Fruit fly (Drosophila melanogaster) whole organism, prepupa: ENCODE data around the gene Cpr62Bb.
A peak's percentile ranks its signal among the peaks of the same experiment; 100 is the strongest.

Source experiments
- Blimp-1 ChIP-seq: fragments of 200-800 bp; sonication (Bioruptor generic); optimal IDR thresholded peaks from 3 replicates; lab custom pipeline; 2017; ENCODE audit warnings: missing biosample characterization, missing genetic modification characterization, mild to moderate bottlenecking, moderate library complexity, missing genetic modification reagents
- CG10631 ChIP-seq: fragments of 200-800 bp; sonication (Bioruptor generic); optimal IDR thresholded peaks from 2 replicates; lab custom pipeline; 2016; ENCODE audit warnings: missing biosample characterization, missing genetic modification characterization
- CG10669 ChIP-seq: fragments of 200-800 bp; sonication (Bioruptor generic); optimal IDR thresholded peaks from 3 replicates; lab custom pipeline; 2018; ENCODE audit warnings: missing biosample characterization, mild to moderate bottlenecking, missing genetic modification characterization, moderate library complexity
- CG11294 ChIP-seq: fragments of 200-800 bp; sonication (Bioruptor generic); IDR thresholded peaks from 2 replicates; pipeline ENCODE4 v1.3.6; 2022; ENCODE audit warnings: missing biosample characterization, missing genetic modification characterization
- CG11762 ChIP-seq: fragments of 200-800 bp; sonication (Bioruptor generic); optimal IDR thresholded peaks from 3 replicates; lab custom pipeline; 2016; ENCODE audit warnings: missing biosample characterization, missing genetic modification characterization; ENCODE audit not compliant: insufficient read depth
- CG11902 ChIP-seq: fragments of 200-800 bp; sonication (Bioruptor generic); optimal IDR thresholded peaks from 3 replicates; lab custom pipeline; 2016; ENCODE audit warnings: missing biosample characterization, missing genetic modification characterization
- CG1621 ChIP-seq: fragments of 200-800 bp; sonication (Bioruptor generic); optimal IDR thresholded peaks from 3 replicates; lab custom pipeline; 2018; ENCODE audit warnings: missing biosample characterization, mild to moderate bottlenecking, missing genetic modification characterization
- CG16779 ChIP-seq: fragments of 200-800 bp; sonication (Bioruptor generic); optimal IDR thresholded peaks from 3 replicates; lab custom pipeline; 2017; ENCODE audit warnings: missing biosample characterization, mild to moderate bottlenecking, missing genetic modification characterization
- CG3032 ChIP-seq: fragments of 200-800 bp; optimal IDR thresholded peaks from 2 replicates; lab custom pipeline; 2019; ENCODE audit warnings: missing biosample characterization, mild to moderate bottlenecking, missing genetic modification characterization, moderate library complexity
- CG31627 ChIP-seq: fragments of 200-800 bp; sonication (Bioruptor generic); optimal IDR thresholded peaks from 3 replicates; lab custom pipeline; 2016; ENCODE audit warnings: missing biosample characterization, missing genetic modification characterization
- CG32006 ChIP-seq: fragments of 200-800 bp; sonication (Bioruptor generic); optimal IDR thresholded peaks from 3 replicates; lab custom pipeline; 2017; ENCODE audit warnings: missing biosample characterization, mild to moderate bottlenecking, missing genetic modification characterization
- CG34406 ChIP-seq: fragments of 200-800 bp; sonication (Bioruptor generic); optimal IDR thresholded peaks from 3 replicates; lab custom pipeline; 2016; ENCODE audit warnings: missing biosample characterization, missing genetic modification characterization
- CG3919 ChIP-seq: fragments of 200-800 bp; sonication (Bioruptor generic); optimal IDR thresholded peaks from 3 replicates; lab custom pipeline; 2016; ENCODE audit warnings: missing biosample characterization, missing genetic modification characterization
- CG4318 ChIP-seq: fragments of 200-800 bp; sonication (Bioruptor generic); optimal IDR thresholded peaks from 3 replicates; lab custom pipeline; 2017; ENCODE audit warnings: missing biosample characterization, mild to moderate bottlenecking, missing genetic modification characterization
- CG6163 ChIP-seq: fragments of 200-800 bp; sonication (Bioruptor generic); IDR thresholded peaks from 3 replicates; pipeline ENCODE4 v1.3.6; 2022; ENCODE audit warnings: missing biosample characterization, missing genetic modification characterization
- CG6276 ChIP-seq: fragments of 200-800 bp; sonication (Bioruptor generic); optimal IDR thresholded peaks from 2 replicates; lab custom pipeline; 2017; ENCODE audit warnings: missing biosample characterization, mild to moderate bottlenecking, missing genetic modification characterization
- CG6792 ChIP-seq: fragments of 200-800 bp; sonication (Bioruptor generic); optimal IDR thresholded peaks from 3 replicates; lab custom pipeline; 2016; ENCODE audit warnings: missing biosample characterization, missing genetic modification characterization
- CG6808 ChIP-seq: fragments of 200-800 bp; sonication (Bioruptor generic); optimal IDR thresholded peaks from 3 replicates; lab custom pipeline; 2017; ENCODE audit warnings: missing biosample characterization, missing genetic modification characterization, mild to moderate bottlenecking, moderate library complexity, missing genetic modification reagents
- CG6854 ChIP-seq: fragments of 200-800 bp; sonication (Bioruptor generic); optimal IDR thresholded peaks from 2 replicates; lab custom pipeline; 2017; ENCODE audit warnings: missing biosample characterization, mild to moderate bottlenecking, missing genetic modification characterization
- CG8119 ChIP-seq: fragments of 200-800 bp; sonication (Bioruptor generic); IDR thresholded peaks from 3 replicates; pipeline ENCODE4 v1.3.6; 2022; ENCODE audit warnings: missing biosample characterization, missing genetic modification characterization
- CG8632 ChIP-seq: fragments of 200-800 bp; sonication (Bioruptor generic); optimal IDR thresholded peaks from 3 replicates; lab custom pipeline; 2016; ENCODE audit warnings: missing biosample characterization, missing genetic modification characterization
- CG9139 ChIP-seq: fragments of 200-800 bp; sonication (Bioruptor generic); optimal IDR thresholded peaks from 3 replicates; lab custom pipeline; 2017; ENCODE audit warnings: missing biosample characterization, mild to moderate bottlenecking, missing genetic modification characterization
- Eip75B ChIP-seq: fragments of 200-800 bp; sonication (Bioruptor generic); optimal IDR thresholded peaks from 3 replicates; lab custom pipeline; 2016; ENCODE audit warnings: missing biosample characterization, missing genetic modification characterization
- Eip78C ChIP-seq: fragments of 200-800 bp; sonication (Bioruptor generic); peaks from one replicate; lab custom pipeline; 2016; ENCODE audit warnings: missing biosample characterization, missing genetic modification characterization
- Eip93F ChIP-seq: fragments of 200-800 bp; sonication (Bioruptor generic); optimal IDR thresholded peaks from 2 replicates; lab custom pipeline; 2016; ENCODE audit warnings: missing biosample characterization, mild to moderate bottlenecking, missing genetic modification characterization
- Ets96B ChIP-seq: fragments of 200-800 bp; optimal IDR thresholded peaks from 2 replicates; lab custom pipeline; 2019; ENCODE audit warnings: missing biosample characterization, mild to moderate bottlenecking, missing genetic modification characterization, moderate library complexity
- Hr39 ChIP-seq: fragments of 200-800 bp; sonication (Bioruptor generic); optimal IDR thresholded peaks from 2 replicates; lab custom pipeline; 2016; ENCODE audit warnings: missing biosample characterization, missing genetic modification characterization
- Smox ChIP-seq: fragments of 200-800 bp; sonication (Bioruptor generic); optimal IDR thresholded peaks from 3 replicates; lab custom pipeline; 2016; ENCODE audit warnings: missing biosample characterization, missing genetic modification characterization
- Sox15 ChIP-seq: fragments of 200-800 bp; sonication (Bioruptor generic); optimal IDR thresholded peaks from 3 replicates; lab custom pipeline; 2016; ENCODE audit warnings: missing biosample characterization, missing genetic modification characterization
- achi ChIP-seq: fragments of 200-800 bp; sonication (Bioruptor generic); optimal IDR thresholded peaks from 3 replicates; lab custom pipeline; 2016; ENCODE audit warnings: missing biosample characterization, missing genetic modification characterization
- acj6 ChIP-seq: fragments of 200-800 bp; sonication (Bioruptor generic); optimal IDR thresholded peaks from 3 replicates; lab custom pipeline; 2016; ENCODE audit warnings: missing biosample characterization, missing genetic modification characterization
- cyc ChIP-seq: fragments of 200-800 bp; sonication (Bioruptor generic); optimal IDR thresholded peaks from 3 replicates; lab custom pipeline; 2016; ENCODE audit warnings: missing biosample characterization, missing genetic modification characterization
- dac ChIP-seq: fragments of 200-800 bp; sonication (Bioruptor generic); optimal IDR thresholded peaks from 2 replicates; lab custom pipeline; 2017; ENCODE audit warnings: missing biosample characterization, mild to moderate bottlenecking, missing genetic modification characterization
- dsx ChIP-seq: fragments of 200-800 bp; optimal IDR thresholded peaks from 3 replicates; lab custom pipeline; 2019; ENCODE audit warnings: missing biosample characterization, mild to moderate bottlenecking, missing genetic modification characterization, moderate library complexity; ENCODE audit not compliant: poor library complexity, severe bottlenecking
- eg ChIP-seq: fragments of 200-800 bp; sonication (Bioruptor generic); IDR thresholded peaks from 3 replicates; pipeline ENCODE4 v1.3.6; 2022; ENCODE audit warnings: missing biosample characterization, missing genetic modification characterization
- esn ChIP-seq: fragments of 200-800 bp; sonication (Bioruptor generic); optimal IDR thresholded peaks from 2 replicates; lab custom pipeline; 2016; ENCODE audit warnings: missing biosample characterization, mild to moderate bottlenecking, missing genetic modification characterization, moderate library complexity
- lz ChIP-seq: fragments of 200-800 bp; sonication (Bioruptor generic); optimal IDR thresholded peaks from 3 replicates; lab custom pipeline; 2016; ENCODE audit warnings: missing biosample characterization, missing genetic modification characterization
- pdm3 ChIP-seq: fragments of 200-800 bp; sonication (Bioruptor generic); optimal IDR thresholded peaks from 3 replicates; lab custom pipeline; 2016; ENCODE audit warnings: missing biosample characterization, missing genetic modification characterization
- salr ChIP-seq, 2 experiments: fragments of 200-800 bp; sonication (Bioruptor generic); optimal IDR thresholded peaks; 3 replicates each; lab custom pipeline; 2016 to 2018; ENCODE audit warnings: missing biosample characterization in 2 of 2, missing genetic modification characterization in 2 of 2, mild to moderate bottlenecking in 1 of 2
- svp ChIP-seq: fragments of 200-800 bp; sonication (Bioruptor generic); peaks from one replicate; lab custom pipeline; 2016; ENCODE audit warnings: missing biosample characterization, missing genetic modification characterization
- topi ChIP-seq: fragments of 200-800 bp; sonication (Bioruptor generic); optimal IDR thresholded peaks from 3 replicates; lab custom pipeline; 2016; ENCODE audit warnings: missing biosample characterization, missing genetic modification characterization

Cpr62Bb gene

DNA sequence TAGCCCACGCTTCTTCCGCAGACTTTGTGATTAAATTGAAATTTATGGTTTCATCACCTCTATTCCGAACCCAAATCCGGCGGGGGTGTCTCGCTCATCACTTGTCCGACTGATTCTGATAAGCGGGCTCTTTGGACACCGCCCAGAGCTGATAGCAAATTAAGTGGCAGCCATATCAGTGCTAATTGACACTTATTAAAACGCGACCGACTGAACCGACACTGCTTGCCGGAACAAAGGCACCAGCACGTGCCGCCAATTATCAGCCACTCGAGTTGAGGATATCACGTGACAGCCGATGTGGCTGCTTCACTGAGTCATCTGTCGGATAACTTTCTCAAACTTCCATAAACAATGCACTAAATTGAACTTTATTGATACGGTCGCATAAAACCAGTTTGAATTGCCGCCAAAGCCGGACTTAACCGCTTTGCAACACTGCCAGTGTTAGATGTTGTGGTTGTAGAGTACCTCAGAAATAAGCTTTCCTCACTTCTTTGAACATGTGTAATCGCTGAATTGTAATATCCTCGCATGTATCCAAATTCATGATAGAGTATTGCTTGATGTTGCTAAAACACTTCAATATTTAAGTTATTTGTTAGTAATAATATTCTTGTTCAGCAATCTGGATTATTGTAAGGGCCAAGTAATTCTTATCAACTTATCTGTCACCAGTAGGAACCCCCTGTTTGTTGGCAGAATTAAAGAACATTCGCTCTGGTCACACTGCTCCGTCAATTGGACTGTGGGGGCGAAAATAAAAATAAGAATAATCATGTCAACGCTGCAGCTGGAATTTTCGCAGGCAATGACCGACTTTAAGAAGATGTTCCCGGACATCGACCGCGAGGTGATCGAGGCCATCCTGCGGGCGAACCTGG is 21.7 kb upstream of the Cpr62Bb start, which contains the start of gene CG12024 (continued):
- TF ChIP-seq dsx (no peak), Smox (GFP tag; lab: Kevin White, UChicago) (peak; percentile 58), CG32006 (peak; percentile 71), lz (GFP tag; lab: Kevin White, UChicago) (peak; percentile 69), topi (GFP tag; lab: Kevin White, UChicago) (peak; percentile 61), CG11762 (GFP tag; lab: Kevin White, UChicago) (peak; percentile 9), CG10631 (peak; percentile 69), Ets96B (tag; lab: Kevin White, UChicago) (peak; percentile 22), Eip75B (GFP tag; lab: Kevin White, UChicago) (peak; percentile 70), CG9139 (no peak), CG11902 (GFP tag; lab: Kevin White, UChicago) (peak; percentile 56), esn (GFP tag; lab: Kevin White, UChicago) (peak; percentile 66), Hr39 (GFP tag; lab: Kevin White, UChicago) (peak; percentile 76), cyc (GFP tag; lab: Kevin White, UChicago) (peak; percentile 62), pdm3 (peak; percentile 76), CG6163 (no peak), CG8632 (GFP tag; lab: Kevin White, UChicago) (no peak), salr (GFP tag; optimal IDR thresholded peaks at IDR 0.05; lab: Kevin White, UChicago) (no peak), Eip78C (peak; percentile 88), achi (GFP tag; lab: Kevin White, UChicago) (peak; percentile 73), CG4318 (GFP tag; lab: Kevin White, UChicago) (peak; percentile 46), CG6792 (GFP tag; lab: Kevin White, UChicago) (no peak), CG8119 (GFP tag; lab: Robert Waterston, UW) (no peak), CG6854 (GFP tag; lab: Kevin White, UChicago) (no peak), CG3032 (peak; percentile 66), CG16779 (tag; lab: Kevin White, UChicago) (no peak), Blimp-1 (GFP tag; lab: Kevin White, UChicago) (no peak), CG6808 (GFP tag; lab: Kevin White, UChicago) (peak; percentile 15), Sox15 (GFP tag; lab: Kevin White, UChicago) (peak; percentile 42), svp (peak; percentile 96), Eip93F (no peak)

DNA sequence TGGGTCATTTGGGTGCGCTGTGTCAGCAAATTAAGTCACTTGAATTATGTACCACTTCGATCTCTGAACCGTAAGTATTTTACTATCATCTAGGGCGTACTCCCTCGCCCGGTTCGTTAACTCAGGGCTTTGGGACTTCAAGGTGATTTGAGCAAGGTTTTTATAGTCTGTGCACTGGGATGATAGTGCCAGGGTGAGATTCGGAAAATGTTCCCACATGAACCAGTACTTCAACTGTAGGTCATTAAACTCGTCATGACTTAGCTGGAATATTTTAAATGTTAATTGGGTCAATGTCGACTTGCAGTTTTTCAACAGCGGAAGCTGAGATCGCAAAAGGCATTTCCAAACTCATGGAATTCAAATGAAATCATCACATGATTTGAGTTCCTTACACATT is 20.5 kb upstream of the Cpr62Bb start, which contains the start of gene CNMa:
Gene CNMa (minus strand): TSS at position 101 of the 400 bp plus-strand sequence.
- TF ChIP-seq CG34406 (no peak), svp (peak; percentile 36)

dm6 chr3L:1853277-1853676 is 18.3 kb upstream of the Cpr62Bb start:
- TF ChIP-seq svp (peak; percentile 96), CG6276 (GFP tag; lab: Kevin White, UChicago) (no peak), dac (no peak)

DNA sequence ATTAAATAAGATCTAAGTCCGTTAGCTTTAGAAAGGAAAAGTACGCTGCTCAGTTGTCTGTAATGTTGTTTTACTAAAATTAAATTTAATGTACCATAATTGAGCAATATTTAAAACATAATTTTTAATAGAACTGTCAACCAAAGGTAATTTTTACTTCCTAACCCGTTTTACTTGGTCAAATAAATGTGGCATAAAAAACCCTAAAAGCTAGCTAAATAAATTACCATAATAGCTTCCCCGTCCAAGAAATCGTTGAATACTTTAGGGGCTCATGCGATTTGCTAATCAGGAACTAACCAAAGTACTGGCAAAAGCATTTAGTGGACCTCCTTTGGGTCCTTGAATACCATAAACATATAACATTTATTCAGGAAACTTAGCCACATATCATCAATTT is 15.5 kb upstream of the Cpr62Bb start:
- TF ChIP-seq lz (GFP tag; lab: Kevin White, UChicago) (no peak), CG32006 (no peak), CG31627 (GFP tag; lab: Kevin White, UChicago) (no peak), CG10669 (GFP tag; lab: Kevin White, UChicago) (no peak), CG1621 (tag; lab: Kevin White, UChicago) (no peak), acj6 (GFP tag; lab: Kevin White, UChicago) (no peak), dac (no peak), eg (GFP tag; lab: Robert Waterston, UW) (no peak), achi (GFP tag; lab: Kevin White, UChicago) (no peak), CG11294 (no peak), CG3919 (GFP tag; lab: Kevin White, UChicago) (no peak), CG6854 (GFP tag; lab: Kevin White, UChicago) (no peak), Smox (GFP tag; lab: Kevin White, UChicago) (no peak)
